Worm (Caenorhabditis elegans) whole organism, L4 larva: ENCODE results near the gene R12C12.10.

Experiments used
- F10B5.3 ChIP-seq: sonication (generic microtip); optimal IDR thresholded peaks from 2 replicates; lab custom pipeline; 2016; ENCODE audit warnings: mild to moderate bottlenecking, missing genetic modification characterization, missing compliant biosample characterization
- F44E2.7 ChIP-seq: fragments of 200-800 bp; sonication (Bioruptor generic); IDR thresholded peaks from 2 replicates; pipeline ENCODE4 v2.1.2; 2022; ENCODE audit warnings: missing genetic modification characterization, missing compliant biosample characterization
- R02D3.7 ChIP-seq: fragments of 150-350 bp; sonication (generic microtip); optimal IDR thresholded peaks from 3 replicates; lab custom pipeline; 2014; ENCODE audit warnings: missing biosample characterization, missing genetic modification characterization
- Y5F2A.4 ChIP-seq: fragments of 200-800 bp; sonication (Bioruptor generic); optimal IDR thresholded peaks from 2 replicates; lab custom pipeline; 2018; ENCODE audit warnings: mild to moderate bottlenecking, missing genetic modification characterization, missing compliant biosample characterization
- Y75B8A.6 ChIP-seq: fragments of 200-800 bp; sonication (Bioruptor generic); IDR thresholded peaks from 2 replicates; pipeline ENCODE4 v1.3.6; 2022; ENCODE audit warnings: missing genetic modification reagents, missing genetic modification characterization, missing compliant biosample characterization
- ZK337.2 ChIP-seq: fragments of 200-800 bp; sonication (Bioruptor generic); IDR thresholded peaks from 2 replicates; pipeline ENCODE4 v1.3.6; 2022; ENCODE audit warnings: missing genetic modification reagents, missing genetic modification characterization, missing compliant biosample characterization
- ZK546.5 ChIP-seq, 2 experiments: sonication (generic microtip); optimal IDR thresholded peaks; 2 replicates each; lab custom pipeline; 2017; ENCODE audit warnings: missing biosample characterization in 2 of 2, missing genetic modification characterization in 2 of 2
- aha-1 ChIP-seq: fragments of 150-350 bp; peaks from one replicate; lab custom pipeline; 2014; ENCODE audit warnings: missing biosample characterization, missing genetic modification characterization
- ama-1 ChIP-seq: fragments of 150-350 bp; optimal IDR thresholded peaks from 2 replicates; lab custom pipeline; 2014; ENCODE audit warnings: inconsistent platforms, mixed read lengths
- attf-4 ChIP-seq: sonication (generic microtip); optimal IDR thresholded peaks from 3 replicates; lab custom pipeline; 2017; ENCODE audit warnings: missing biosample characterization, missing genetic modification characterization
- ceh-62 ChIP-seq: sonication (generic microtip); optimal IDR thresholded peaks from 2 replicates; lab custom pipeline; 2017; ENCODE audit warnings: missing biosample characterization, missing genetic modification characterization
- ceh-82 ChIP-seq: sonication (generic microtip); optimal IDR thresholded peaks from 2 replicates; lab custom pipeline; 2017; ENCODE audit warnings: missing biosample characterization, missing genetic modification characterization
- cey-2 ChIP-seq: sonication (generic microtip); optimal IDR thresholded peaks from 3 replicates; lab custom pipeline; 2017; ENCODE audit warnings: missing genetic modification characterization, mild to moderate bottlenecking, missing compliant biosample characterization, antibody characterized with exemption, borderline replicate concordance; ENCODE audit not compliant: insufficient read depth
- dmd-9 ChIP-seq: fragments of 200-800 bp; sonication (Bioruptor generic); IDR thresholded peaks from 2 replicates; pipeline ENCODE4 v1.3.6; 2022; ENCODE audit warnings: missing genetic modification reagents, missing genetic modification characterization, missing compliant biosample characterization
- duxl-1 ChIP-seq: sonication (generic microtip); optimal IDR thresholded peaks from 2 replicates; lab custom pipeline; 2016; ENCODE audit warnings: mild to moderate bottlenecking, missing genetic modification characterization, moderate library complexity, missing compliant biosample characterization; ENCODE audit not compliant: poor library complexity
- egl-43 ChIP-seq: fragments of 200-800 bp; sonication (Bioruptor generic); IDR thresholded peaks from 2 replicates; pipeline ENCODE4 v1.3.6; 2022; ENCODE audit warnings: missing genetic modification reagents, missing genetic modification characterization, missing compliant biosample characterization
- fos-1 ChIP-seq: fragments of 150-350 bp; optimal IDR thresholded peaks from 2 replicates; lab custom pipeline; 2014; ENCODE audit warnings: missing biosample characterization, missing genetic modification characterization
- hif-1 ChIP-seq, 2 experiments: sonication (generic microtip); optimal IDR thresholded peaks; 2 replicates each; lab custom pipeline; 2016 to 2017; ENCODE audit warnings: missing compliant biosample characterization in 2 of 2, missing genetic modification characterization in 2 of 2, missing genetic modification reagents in 2 of 2, missing genotype in 2 of 2, mild to moderate bottlenecking in 1 of 2
- hlh-11 ChIP-seq: fragments of 200-800 bp; sonication (Bioruptor generic); optimal IDR thresholded peaks from 2 replicates; lab custom pipeline; 2018; ENCODE audit warnings: mild to moderate bottlenecking, missing genetic modification characterization, missing compliant biosample characterization
- hlh-30 ChIP-seq: sonication (generic microtip); optimal IDR thresholded peaks from 2 replicates; lab custom pipeline; 2017; ENCODE audit warnings: antibody characterized with exemption, mild to moderate bottlenecking, missing genetic modification characterization, missing compliant biosample characterization; ENCODE audit not compliant: insufficient read depth
- hmg-1.1 ChIP-seq: fragments of 200-800 bp; sonication (Bioruptor generic); IDR thresholded peaks from 2 replicates; pipeline ENCODE4 v1.3.6; 2022; ENCODE audit warnings: missing genetic modification reagents, missing genetic modification characterization, missing compliant biosample characterization
- lin-1 ChIP-seq: fragments of 200-800 bp; sonication (Bioruptor generic); IDR thresholded peaks from 2 replicates; pipeline ENCODE4 v1.3.6; 2022; ENCODE audit warnings: missing genetic modification reagents, missing genetic modification characterization, missing compliant biosample characterization
- lin-15B ChIP-seq: fragments of 150-350 bp; sonication (generic microtip); optimal IDR thresholded peaks from 3 replicates; lab custom pipeline; 2014; ENCODE audit warnings: missing biosample characterization, missing genetic modification characterization
- lin-29 ChIP-seq: fragments of 200-800 bp; sonication (Bioruptor generic); IDR thresholded peaks from 2 replicates; pipeline ENCODE4 v1.3.6; 2022; ENCODE audit warnings: missing genetic modification reagents, missing genetic modification characterization, missing compliant biosample characterization
- lin-38 ChIP-seq: fragments of 200-800 bp; sonication (Bioruptor generic); IDR thresholded peaks from 2 replicates; pipeline ENCODE4 v1.3.6; 2022; ENCODE audit warnings: missing genetic modification reagents, missing genetic modification characterization, missing compliant biosample characterization
- lin-39 ChIP-seq: fragments of 150-350 bp; optimal IDR thresholded peaks from 2 replicates; lab custom pipeline; 2014; ENCODE audit warnings: missing biosample characterization, missing genetic modification reagents, missing genetic modification characterization
- lir-3 ChIP-seq: sonication (generic microtip); optimal IDR thresholded peaks from 2 replicates; lab custom pipeline; 2016; ENCODE audit warnings: mild to moderate bottlenecking, missing genetic modification characterization, missing compliant biosample characterization
- lsy-2 ChIP-seq, 2 experiments: fragments of 150-350 bp in 1 of 2; sonication (generic microtip) in 1 of 2; optimal IDR thresholded peaks; 2 replicates each; lab custom pipeline; 2014 to 2017; ENCODE audit warnings: missing biosample characterization in 2 of 2, missing genetic modification characterization in 2 of 2
- madf-5 ChIP-seq, 2 experiments: fragments of 200-800 bp; sonication (Bioruptor generic); IDR thresholded peaks; 2 replicates each; pipeline ENCODE4 v1.3.6; 2022; ENCODE audit warnings: missing compliant biosample characterization in 2 of 2, missing genetic modification characterization in 2 of 2
- madf-9 ChIP-seq: fragments of 200-800 bp; sonication (Bioruptor generic); conservative IDR thresholded peaks from 2 replicates; pipeline ENCODE4 v1.3.6; 2022; ENCODE audit warnings: missing genetic modification reagents, missing genetic modification characterization, missing compliant biosample characterization
- mdl-1 ChIP-seq, 2 experiments: fragments of 150-350 bp in 1 of 2; sonication (generic microtip) in 1 of 2; optimal IDR thresholded peaks; 2 replicates each; lab custom pipeline; 2014 to 2017; ENCODE audit warnings: missing biosample characterization in 2 of 2, missing genetic modification characterization in 2 of 2
- mes-2 ChIP-seq: sonication (generic microtip); optimal IDR thresholded peaks from 2 replicates; lab custom pipeline; 2016; ENCODE audit warnings: missing genotype, mild to moderate bottlenecking, missing genetic modification characterization, missing compliant biosample characterization; ENCODE audit not compliant: poor library complexity, severe bottlenecking
- mxl-2 ChIP-seq: fragments of 200-800 bp; sonication (Bioruptor generic); conservative IDR thresholded peaks from 2 replicates; pipeline ENCODE4 v1.3.6; 2022; ENCODE audit warnings: missing genetic modification reagents, missing genetic modification characterization, missing compliant biosample characterization
- nhr-102 ChIP-seq: sonication (generic microtip); optimal IDR thresholded peaks from 2 replicates; lab custom pipeline; 2016; ENCODE audit warnings: mild to moderate bottlenecking, missing genetic modification characterization, moderate library complexity, missing compliant biosample characterization
- nhr-11 ChIP-seq: fragments of 150-350 bp; optimal IDR thresholded peaks from 2 replicates; lab custom pipeline; 2014; ENCODE audit warnings: missing biosample characterization, missing genetic modification characterization
- nhr-25 ChIP-seq: sonication (generic microtip); optimal IDR thresholded peaks from 2 replicates; lab custom pipeline; 2017; ENCODE audit warnings: missing genetic modification characterization, mild to moderate bottlenecking, missing compliant biosample characterization, antibody characterized with exemption, moderate library complexity, borderline replicate concordance; ENCODE audit not compliant: insufficient read depth
- nhr-28 ChIP-seq: fragments of 150-350 bp; optimal IDR thresholded peaks from 2 replicates; lab custom pipeline; 2014; ENCODE audit warnings: missing biosample characterization, missing genetic modification characterization
- nhr-6 ChIP-seq: fragments of 150-350 bp; optimal IDR thresholded peaks from 2 replicates; lab custom pipeline; 2014; ENCODE audit warnings: missing biosample characterization, missing genetic modification characterization
- nhr-77 ChIP-seq: fragments of 150-350 bp; optimal IDR thresholded peaks from 2 replicates; lab custom pipeline; 2014; ENCODE audit warnings: missing biosample characterization, missing genetic modification characterization
- pha-4 ChIP-seq, 2 experiments: fragments of 150-350 bp in 1 of 2; fragments of 200-800 bp in 1 of 2; sonication (Bioruptor generic) in 1 of 2; IDR thresholded peaks in 1 of 2; optimal IDR thresholded peaks in 1 of 2; 2 replicates each; pipeline versions ENCODE4 v1.3.6 to Lab custom; 2014 to 2022; ENCODE audit warnings: missing genetic modification characterization in 2 of 2, missing genetic modification reagents in 2 of 2, missing biosample characterization in 1 of 2, missing compliant biosample characterization in 1 of 2
- rbr-2 ChIP-seq: sonication (generic microtip); optimal IDR thresholded peaks from 2 replicates; lab custom pipeline; 2016; ENCODE audit warnings: missing genotype, missing genetic modification characterization, missing compliant biosample characterization
- skn-1 ChIP-seq: fragments of 150-350 bp; optimal IDR thresholded peaks from 2 replicates; lab custom pipeline; 2014; ENCODE audit warnings: missing biosample characterization, missing genetic modification characterization
- snpc-1.2 ChIP-seq: fragments of 200-800 bp; sonication (Bioruptor generic); IDR thresholded peaks from 2 replicates; pipeline ENCODE4 v1.3.6; 2022; ENCODE audit warnings: missing genetic modification reagents, missing genetic modification characterization, missing compliant biosample characterization
- spr-1 ChIP-seq: sonication (generic microtip); optimal IDR thresholded peaks from 2 replicates; lab custom pipeline; 2016; ENCODE audit warnings: mild to moderate bottlenecking, missing genetic modification characterization, missing compliant biosample characterization
- unc-62 ChIP-seq, 3 experiments: fragments of 150-350 bp in 1 of 3; sonication (generic microtip); optimal IDR thresholded peaks in 2 of 3; peaks in 1 of 3; 1 replicate in 1 of 3; 2 replicates in 2 of 3; lab custom pipeline; 2014 to 2017; ENCODE audit warnings: missing biosample characterization in 3 of 3, missing genetic modification characterization in 3 of 3, missing genetic modification reagents in 3 of 3, missing genotype in 1 of 3
- zfp-3 ChIP-seq: fragments of 200-800 bp; sonication (Bioruptor generic); conservative IDR thresholded peaks from 2 replicates; pipeline ENCODE4 v1.3.6; 2022; ENCODE audit warnings: missing genetic modification reagents, missing genetic modification characterization, missing compliant biosample characterization

R12C12.10 gene

ce11 chrII:6047639-6048159, 4.6 kb upstream of the R12C12.10 start, which contains the start of the genes R12C12.6 and ran-5 (continued):
- TF ChIP-seq F10B5.3 (tag; lab: Kevin White, UChicago) (peak; percentile 75), spr-1 (tag; lab: Kevin White, UChicago) (peak; percentile 74), madf-9 (GFP tag; lab: Robert Waterston, UW) (0 out of 2 replicates have a peak, but pooled peaks have one; percentile 37), nhr-102 (tag; lab: Kevin White, UChicago) (peak; percentile 86), rbr-2 (peak; percentile 86), ama-1 (lab: Kevin White, UChicago) (no peak), dmd-9 (GFP tag; lab: Robert Waterston, UW) (peak; percentile 76), nhr-6 (tag; lab: Kevin White, UChicago) (peak; percentile 52), lir-3 (tag; lab: Kevin White, UChicago) (peak; percentile 27), fos-1 (tag; lab: Kevin White, UChicago) (no peak), ZK546.5 (tag; optimal IDR thresholded peaks at IDR 0.05; lab: Kevin White, UChicago) (no peak), Y5F2A.4 (no peak), nhr-28 (tag; lab: Kevin White, UChicago) (peak; percentile 62), nhr-77 (peak; percentile 32), cey-2 (no peak)
- TF ChIP-seq, all 104 proteins: peak for 47

ce11 chrII:6046023-6046631, 3.1 kb upstream of the R12C12.10 start:
- TF ChIP-seq rbr-2 (no peak), hif-1 (tag; optimal IDR thresholded peaks at IDR 0.05; lab: Kevin White, UChicago) (no peak), egl-43 (GFP tag; lab: Robert Waterston, UW) (no peak), zfp-3 (GFP tag; lab: Robert Waterston, UW) (no peak), Y75B8A.6 (GFP tag; lab: Robert Waterston, UW) (no peak), ceh-82 (tag; lab: Kevin White, UChicago) (no peak), unc-62 (GFP tag; optimal IDR thresholded peaks at IDR 0.05 in 1 of 2; lab: Kevin White, UChicago) (peak in 1 of 2 experiments; percentile 62), unc-62 (tag; optimal IDR thresholded peaks at IDR 0.05; lab: Kevin White, UChicago) (no peak), nhr-11 (tag; lab: Kevin White, UChicago) (no peak), madf-5 (GFP tag; IDR thresholded peaks at IDR 0.05; lab: Robert Waterston, UW) (no peak), lsy-2 (tag; optimal IDR thresholded peaks at IDR 0.05; lab: Kevin White, UChicago) (peak in 1 of 2 experiments; percentile 31), ceh-62 (tag; lab: Kevin White, UChicago) (no peak), nhr-102 (tag; lab: Kevin White, UChicago) (no peak), F44E2.7 (GFP tag; lab: Robert Waterston, UW) (no peak), hlh-30 (tag; lab: Kevin White, UChicago) (peak; percentile 13), nhr-25 (no peak), hmg-1.1 (GFP tag; lab: Robert Waterston, UW) (peak; percentile 46; the same call in 1 of the 2 replicates), mes-2 (tag; lab: Kevin White, UChicago) (peak; percentile 56), lin-1 (GFP tag; lab: Robert Waterston, UW) (no peak), lin-38 (no peak), snpc-1.2 (GFP tag; lab: Robert Waterston, UW) (no peak), aha-1 (peak; percentile 54), fos-1 (tag; lab: Kevin White, UChicago) (no peak), nhr-28 (tag; lab: Kevin White, UChicago) (no peak), ZK337.2 (GFP tag; lab: Robert Waterston, UW) (no peak)

- no peak for TF ChIP-seq F10B5.3 (tag; lab: Kevin White, UChicago)
- no peak for TF ChIP-seq lin-15B (tag; lab: Kevin White, UChicago)
- no peak for TF ChIP-seq attf-4
- TF ChIP-seq skn-1 (tag; lab: Kevin White, UChicago) = no peak
- TF ChIP-seq R02D3.7 (tag; lab: Kevin White, UChicago) = no peak
- no peak for TF ChIP-seq hlh-11
- TF ChIP-seq lin-29 (GFP tag; lab: Robert Waterston, UW) = no peak
- TF ChIP-seq lin-39 (tag; lab: Kevin White, UChicago) = no peak
- no peak for TF ChIP-seq duxl-1 (tag; lab: Kevin White, UChicago)
- no peak for TF ChIP-seq ceh-62 (tag; lab: Kevin White, UChicago)
- TF ChIP-seq pha-4 (GFP tag; IDR thresholded peaks at IDR 0.05; lab: Robert Waterston, UW) = no peak
- no peak for TF ChIP-seq pha-4 (tag; optimal IDR thresholded peaks at IDR 0.05; lab: Kevin White, UChicago)
- TF ChIP-seq egl-43 (GFP tag; lab: Robert Waterston, UW) = no peak
- no peak for TF ChIP-seq mxl-2 (GFP tag; lab: Robert Waterston, UW)
- no peak for TF ChIP-seq mdl-1 (tag; optimal IDR thresholded peaks at IDR 0.05; lab: Kevin White, UChicago)
Measured at ce11 chrII:6045048-6045447, 2.0 kb upstream of the R12C12.10 start, which contains the start of gene R12C12.5. Gene R12C12.5, minus strand, starts transcription at chrII:6045148.
